Fruit fly (Drosophila melanogaster): ENCODE results near the gene CG6793.

- TF ChIP-seq lola (GFP tag; optimal IDR thresholded peaks at IDR 0.05) (no peak), HLH106 (tag; optimal IDR thresholded peaks at IDR 0.05) (no peak), pan (optimal IDR thresholded peaks at IDR 0.05) (no peak), brk (GFP tag; optimal IDR thresholded peaks at IDR 0.05) (no peak), Hr83 (GFP tag; optimal IDR thresholded peaks at IDR 0.05; ENCODE audit: poor library complexity, severe bottlenecking) (no peak), Mio (GFP tag; optimal IDR thresholded peaks at IDR 0.05) (no peak), psq (GFP tag; optimal IDR thresholded peaks at IDR 0.05) (no peak), sv (GFP tag; optimal IDR thresholded peaks at IDR 0.05) (no peak), Rel (GFP tag; optimal IDR thresholded peaks at IDR 0.05) (no peak), Rel (tag; optimal IDR thresholded peaks at IDR 0.05) (no peak), br (GFP tag; optimal IDR thresholded peaks at IDR 0.05) (no peak), CG9705 (GFP tag; optimal IDR thresholded peaks at IDR 0.05) (no peak), fru (GFP tag; optimal IDR thresholded peaks at IDR 0.05) (no peak), usp (GFP tag; optimal IDR thresholded peaks at IDR 0.05) (no peak), foxo (GFP tag; optimal IDR thresholded peaks at IDR 0.05) (no peak)
Measured at dm6 chr3L:12039084-12039483, 3.1 kb upstream of the CG6793 start.

Data from whole organism, wandering third instar larva.